Fruit fly (Drosophila melanogaster): ENCODE measurements around the gene lmgB.

lmgB gene

dm6 chr2L:8545393-8546100 lies 17.1 kb upstream of the lmgB start (continued):
- TF ChIP-seq CG17328 (GFP tag; IDR thresholded peaks at IDR 0.05) (no peak), MESR4 (GFP tag; optimal IDR thresholded peaks at IDR 0.05) (no peak), CG6254 (GFP tag; optimal IDR thresholded peaks at IDR 0.05) (peak; percentile 2), prd (optimal IDR thresholded peaks at IDR 0.05) (no peak), prd (GFP tag; IDR thresholded peaks at IDR 0.05) (peak; percentile 20; the same call in 1 of the 3 replicates), vnd (GFP tag; IDR thresholded peaks at IDR 0.05; ENCODE audit: partially characterized antibody) (no peak), CG6813 (GFP tag; optimal IDR thresholded peaks at IDR 0.05) (no peak), CG1529 (GFP tag; optimal IDR thresholded peaks at IDR 0.05) (no peak), C15 (GFP tag; IDR thresholded peaks at IDR 0.05) (no peak), CG12391 (tag; optimal IDR thresholded peaks at IDR 0.05) (peak; percentile 4), D19A (tag; optimal IDR thresholded peaks at IDR 0.05) (peak; percentile 30), sob (GFP tag; IDR thresholded peaks at IDR 0.05) (0 out of 2 replicates have a peak, but pooled peaks have one; percentile 7), CG15479 (GFP tag; optimal IDR thresholded peaks at IDR 0.05) (peak; percentile 87), Gsc (GFP tag; IDR thresholded peaks at IDR 0.05) (no peak), bbx (GFP tag; IDR thresholded peaks at IDR 0.05; ENCODE audit: partially characterized antibody) (no peak), CG4424 (GFP tag; optimal IDR thresholded peaks at IDR 0.05) (no peak), CG8281 (tag; optimal IDR thresholded peaks at IDR 0.05) (no peak), CG17829 (tag; optimal IDR thresholded peaks at IDR 0.05) (peak; percentile 40), dm (GFP tag; optimal IDR thresholded peaks at IDR 0.05) (no peak), z (GFP tag; IDR thresholded peaks at IDR 0.05) (0 out of 3 replicates have a peak, but pooled peaks have one; percentile 12), cg (GFP tag; optimal IDR thresholded peaks at IDR 0.05) (no peak), CG8290 (GFP tag; optimal IDR thresholded peaks at IDR 0.05) (no peak), CG8290 (tag; optimal IDR thresholded peaks at IDR 0.05) (no peak), CG10979 (tag; optimal IDR thresholded peaks at IDR 0.05) (peak; percentile 25), CG4282 (GFP tag; optimal IDR thresholded peaks at IDR 0.05) (peak; percentile 49), CG14441 (GFP tag; IDR thresholded peaks at IDR 0.05) (no peak), CG18262 (tag; optimal IDR thresholded peaks at IDR 0.05) (peak; percentile 20), lmd (GFP tag; IDR thresholded peaks at IDR 0.05) (no peak), H15 (GFP tag; IDR thresholded peaks at IDR 0.05) (no peak), unpg (GFP tag; optimal IDR thresholded peaks at IDR 0.05) (peak; percentile 3), gce (GFP tag; IDR thresholded peaks at IDR 0.05) (0 out of 3 replicates have a peak, but pooled peaks have one; percentile 24), sens (GFP tag) (peak; percentile 77), CG2712 (tag; optimal IDR thresholded peaks at IDR 0.05) (peak; percentile 15), zen (tag; optimal IDR thresholded peaks at IDR 0.05) (peak; percentile 90), pb (GFP tag; optimal IDR thresholded peaks at IDR 0.05) (no peak), Pdp1 (GFP tag; optimal IDR thresholded peaks at IDR 0.05) (peak in 1 of 2 experiments; percentile 10), exex (tag; optimal IDR thresholded peaks at IDR 0.05) (no peak), ac (GFP tag; optimal IDR thresholded peaks at IDR 0.05) (peak; percentile 14), CG2116 (GFP tag; optimal IDR thresholded peaks at IDR 0.05) (no peak), phol (tag; optimal IDR thresholded peaks at IDR 0.05) (peak; percentile 20), grau (tag; optimal IDR thresholded peaks at IDR 0.05) (peak; percentile 93), CG11504 (tag; optimal IDR thresholded peaks at IDR 0.05) (peak; percentile 3), CTCF (GFP tag; optimal IDR thresholded peaks at IDR 0.05) (no peak), CG11695 (GFP tag; IDR thresholded peaks at IDR 0.05) (no peak), CG5180 (GFP tag; optimal IDR thresholded peaks at IDR 0.05) (no peak), insv (GFP tag; optimal IDR thresholded peaks at IDR 0.05) (no peak), dmrt11E (tag; optimal IDR thresholded peaks at IDR 0.05) (peak; percentile 31), CG2199 (GFP tag; IDR thresholded peaks at IDR 0.05) (0 out of 3 replicates have a peak, but pooled peaks have one; percentile 27), CG6791 (GFP tag; IDR thresholded peaks at IDR 0.05; ENCODE audit: partially characterized antibody) (no peak), twi (tag; optimal IDR thresholded peaks at IDR 0.05) (peak; percentile 22)
